Fruit fly (Drosophila melanogaster) whole organism, adult: ENCODE data around the gene CG14450.

Source experiments
- CG11617 ChIP-seq: fragments of 200-800 bp; sonication (Bioruptor generic); optimal IDR thresholded peaks from 2 replicates; lab custom pipeline; 2017; ENCODE audit warnings: mild to moderate bottlenecking, missing biosample characterization, missing genetic modification reagents, missing genetic modification characterization
- CG12768 ChIP-seq: fragments of 200-800 bp; sonication (Bioruptor generic); optimal IDR thresholded peaks from 2 replicates; lab custom pipeline; 2017; ENCODE audit warnings: missing biosample characterization, missing genetic modification characterization, mild to moderate bottlenecking, moderate library complexity, missing genetic modification reagents
- CG14711 ChIP-seq: fragments of 200-800 bp; sonication (Bioruptor generic); optimal IDR thresholded peaks from 2 replicates; lab custom pipeline; 2018; ENCODE audit warnings: missing biosample characterization, mild to moderate bottlenecking, missing genetic modification characterization, moderate library complexity
- CG1620 ChIP-seq: fragments of 200-800 bp; sonication (Bioruptor generic); optimal IDR thresholded peaks from 2 replicates; lab custom pipeline; 2016; ENCODE audit warnings: missing biosample characterization, missing genetic modification characterization
- CG33017 ChIP-seq: fragments of 200-800 bp; sonication (Bioruptor generic); optimal IDR thresholded peaks from 2 replicates; lab custom pipeline; 2018; ENCODE audit warnings: missing biosample characterization, mild to moderate bottlenecking, missing genetic modification characterization, moderate library complexity
- CG5204 ChIP-seq: fragments of 200-800 bp; sonication (Bioruptor generic); optimal IDR thresholded peaks from 2 replicates; lab custom pipeline; 2016; ENCODE audit warnings: missing biosample characterization, missing genetic modification characterization
- CG7045 ChIP-seq: fragments of 200-800 bp; sonication (Bioruptor generic); optimal IDR thresholded peaks from 2 replicates; lab custom pipeline; 2017; ENCODE audit warnings: missing biosample characterization, mild to moderate bottlenecking, missing genetic modification characterization
- CG7101 ChIP-seq: fragments of 200-800 bp; sonication (Bioruptor generic); optimal IDR thresholded peaks from 2 replicates; lab custom pipeline; 2018; ENCODE audit warnings: missing biosample characterization, mild to moderate bottlenecking, missing genetic modification characterization, moderate library complexity
- Clk ChIP-seq: fragments of 200-800 bp; sonication (Bioruptor generic); optimal IDR thresholded peaks from 2 replicates; lab custom pipeline; 2017; ENCODE audit warnings: missing biosample characterization, missing genetic modification characterization
- Crg-1 ChIP-seq: fragments of 200-800 bp; sonication (Bioruptor generic); optimal IDR thresholded peaks from 2 replicates; lab custom pipeline; 2016; ENCODE audit warnings: missing biosample characterization, missing genetic modification characterization
- Hr96 ChIP-seq: fragments of 200-800 bp; sonication (Bioruptor generic); optimal IDR thresholded peaks from 2 replicates; lab custom pipeline; 2016; ENCODE audit warnings: missing biosample characterization, missing genetic modification characterization
- Mnt ChIP-seq: fragments of 200-800 bp; sonication (Bioruptor generic); optimal IDR thresholded peaks from 2 replicates; lab custom pipeline; 2016; ENCODE audit warnings: missing biosample characterization, mild to moderate bottlenecking, missing genetic modification characterization
- bab1 ChIP-seq: fragments of 200-800 bp; sonication (Bioruptor generic); optimal IDR thresholded peaks from 3 replicates; lab custom pipeline; 2019; ENCODE audit warnings: missing biosample characterization, mild to moderate bottlenecking, missing genetic modification characterization, moderate library complexity
- cic ChIP-seq: fragments of 200-800 bp; sonication (Bioruptor generic); optimal IDR thresholded peaks from 2 replicates; lab custom pipeline; 2017; ENCODE audit warnings: missing biosample characterization, mild to moderate bottlenecking, missing genetic modification characterization, moderate library complexity
- cnc ChIP-seq, 2 experiments: fragments of >200 bp; optimal IDR thresholded peaks; 2 replicates each; lab custom pipeline; 2017
- kay ChIP-seq: fragments of 200-800 bp; sonication (Bioruptor generic); peaks from one replicate; lab custom pipeline; 2016; ENCODE audit warnings: missing biosample characterization, missing genetic modification characterization, borderline replicate concordance
- ovo ChIP-seq: fragments of 200-800 bp; sonication (Bioruptor generic); optimal IDR thresholded peaks from 2 replicates; lab custom pipeline; 2016; ENCODE audit warnings: missing biosample characterization, missing genetic modification characterization
- pad ChIP-seq: fragments of 200-800 bp; sonication (Bioruptor generic); optimal IDR thresholded peaks from 3 replicates; lab custom pipeline; 2017; ENCODE audit warnings: missing biosample characterization, missing genetic modification characterization, mild to moderate bottlenecking, moderate library complexity, missing genetic modification reagents
- tj ChIP-seq: fragments of 200-800 bp; sonication (Bioruptor generic); optimal IDR thresholded peaks from 3 replicates; lab custom pipeline; 2017; ENCODE audit warnings: missing biosample characterization, mild to moderate bottlenecking, missing genetic modification characterization, moderate library complexity
- toe ChIP-seq: fragments of 200-800 bp; sonication (Bioruptor generic); optimal IDR thresholded peaks from 2 replicates; lab custom pipeline; 2016; ENCODE audit warnings: missing biosample characterization, missing genetic modification characterization

The CG14450 gene

DNA sequence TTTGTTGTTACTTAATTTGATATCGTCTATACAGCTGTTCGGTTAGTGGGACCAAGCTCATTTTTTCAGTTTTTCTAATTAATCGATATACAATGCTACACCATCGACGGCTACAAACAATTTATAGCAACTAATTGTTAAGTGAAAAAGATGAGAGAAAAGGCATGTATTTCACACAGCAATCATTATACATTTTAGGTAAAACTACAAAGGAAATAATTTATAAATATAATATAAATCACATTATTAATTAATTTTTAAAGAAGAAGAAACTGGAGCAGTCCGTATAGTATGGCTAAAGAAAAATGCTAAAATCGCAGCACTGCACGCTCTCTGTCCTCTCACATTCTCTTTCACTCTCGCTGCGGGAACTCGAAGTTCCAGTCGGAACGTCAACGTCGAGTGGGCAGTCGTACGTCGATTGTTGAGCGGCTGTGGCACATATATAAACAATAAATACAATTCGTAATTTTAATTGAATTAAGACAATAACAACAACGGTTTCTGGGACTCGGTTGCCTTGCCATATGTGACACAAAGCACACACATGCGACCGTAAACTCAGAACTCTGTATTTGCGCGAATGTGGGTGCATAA lies at the start of gene CG14450, which contains the start of gene CG11367:
TSS of gene CG14450 (minus strand) at position 51 of the 597 bp plus-strand sequence.
TSS of gene CG11367 (plus strand) at position 373 of the 597 bp plus-strand sequence.
- no peak for TF ChIP-seq tj (GFP tag; lab: Kevin White, UChicago)
- TF ChIP-seq bab1 = peak; percentile 34
- peak; percentile 2 for TF ChIP-seq CG11617 (GFP tag; lab: Kevin White, UChicago)
- TF ChIP-seq CG7101 (tag; lab: Kevin White, UChicago) = no peak
- TF ChIP-seq cic (GFP tag; lab: Kevin White, UChicago) = peak; percentile 40
- TF ChIP-seq CG14711 (tag; lab: Kevin White, UChicago) = peak; percentile 26
- TF ChIP-seq CG5204 = peak; percentile 15
- TF ChIP-seq Mnt (GFP tag; lab: Kevin White, UChicago) = no peak
- TF ChIP-seq CG33017 (tag; lab: Kevin White, UChicago) = peak; percentile 19
- peak; percentile 16 for TF ChIP-seq ovo (GFP tag; lab: Kevin White, UChicago)
- TF ChIP-seq CG12768 (GFP tag; lab: Kevin White, UChicago) = peak; percentile 19

DNA sequence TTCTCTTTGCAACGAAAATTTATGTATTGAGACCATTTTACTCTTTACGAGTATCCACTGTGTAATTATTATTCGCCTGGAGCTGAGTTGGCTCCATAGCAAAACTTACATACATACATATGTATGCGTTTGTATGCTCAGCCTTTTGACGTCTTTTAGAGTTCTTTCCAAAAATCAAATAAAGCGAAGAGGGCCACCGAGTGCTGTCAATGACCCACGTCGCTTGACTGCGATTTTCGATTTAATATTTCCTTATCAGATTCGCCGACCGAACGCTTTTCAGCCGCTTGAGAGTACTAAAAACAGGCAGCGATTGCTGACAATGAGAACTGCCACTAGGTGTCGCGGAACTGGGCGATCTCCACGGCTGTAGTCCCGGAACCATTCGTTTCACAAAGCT lies 46.9 kb upstream of the CG14450 start:
- TF ChIP-seq tj (GFP tag; lab: Kevin White, UChicago) = peak; percentile 3
- no peak for TF ChIP-seq Clk (GFP tag; lab: Kevin White, UChicago)

DNA sequence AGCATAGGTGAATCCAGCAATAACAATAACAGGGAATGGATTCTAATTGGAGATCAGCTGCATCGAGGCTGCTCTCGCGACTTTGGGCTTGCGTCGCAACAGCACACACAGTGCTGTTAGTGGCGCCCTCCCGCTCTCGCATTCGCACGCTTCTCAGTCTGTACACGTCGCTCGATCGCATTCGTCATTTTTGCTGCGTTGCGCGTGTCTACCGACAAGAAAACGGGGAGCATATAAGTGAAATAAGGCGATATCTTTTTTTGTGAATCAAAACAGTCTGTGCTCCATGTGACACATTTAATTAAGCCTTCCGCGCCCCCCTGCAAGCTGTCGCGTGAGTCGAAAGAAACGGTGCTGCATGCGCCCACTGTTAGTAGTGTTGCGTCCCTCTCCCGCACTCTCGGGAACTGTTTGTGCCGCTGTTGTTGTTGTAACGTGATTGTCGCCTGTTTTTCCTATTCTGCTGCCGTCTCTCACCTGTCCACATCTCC lies 45.8 kb upstream of the CG14450 start:
- TF ChIP-seq cnc (optimal IDR thresholded peaks at IDR 0.05; lab: Kevin White, UChicago) = no peak
- TF ChIP-seq CG7101 (tag; lab: Kevin White, UChicago) = no peak
- TF ChIP-seq CG5204 = no peak
- no peak for TF ChIP-seq CG7045 (GFP tag; lab: Kevin White, UChicago)
- TF ChIP-seq CG33017 (tag; lab: Kevin White, UChicago) = no peak
- peak; percentile 66 for TF ChIP-seq tj (GFP tag; lab: Kevin White, UChicago)
- no peak for TF ChIP-seq kay
- TF ChIP-seq ovo (GFP tag; lab: Kevin White, UChicago) = peak; percentile 57
- TF ChIP-seq CG11617 (GFP tag; lab: Kevin White, UChicago) = no peak
- peak; percentile 25 for TF ChIP-seq bab1
- TF ChIP-seq toe (GFP tag; lab: Kevin White, UChicago) = no peak
- TF ChIP-seq Crg-1 = no peak
- peak; percentile 75 for TF ChIP-seq Mnt (GFP tag; lab: Kevin White, UChicago)
- TF ChIP-seq pad (GFP tag; lab: Kevin White, UChicago) = no peak
- no peak for TF ChIP-seq CG12768 (GFP tag; lab: Kevin White, UChicago)
- no peak for TF ChIP-seq CG1620
- no peak for TF ChIP-seq cic (GFP tag; lab: Kevin White, UChicago)
- no peak for TF ChIP-seq Clk (GFP tag; lab: Kevin White, UChicago)
- TF ChIP-seq Hr96 (GFP tag; lab: Kevin White, UChicago) = peak; percentile 37
- TF ChIP-seq CG14711 (tag; lab: Kevin White, UChicago) = peak; percentile 63

DNA sequence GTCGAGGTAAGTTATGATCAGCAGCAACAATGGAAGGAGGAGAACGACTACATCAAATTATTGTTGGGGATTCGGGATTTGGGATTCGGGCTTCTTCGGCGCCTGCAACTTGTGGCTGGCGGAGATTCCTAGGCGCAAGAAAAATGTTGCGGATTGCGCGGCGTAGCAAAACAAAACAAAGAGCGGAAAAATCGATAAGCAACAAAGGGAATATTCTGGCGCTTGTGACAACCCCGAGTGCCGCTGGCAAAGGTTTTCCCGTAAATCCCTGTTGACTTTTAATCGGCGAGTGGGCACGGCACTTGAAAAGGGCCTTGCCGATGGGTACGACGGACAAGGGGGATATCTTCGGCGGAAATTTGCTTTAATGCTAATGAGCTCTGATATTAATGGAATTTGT lies 22.4 kb upstream of the CG14450 start:
- no peak for TF ChIP-seq CG11617 (GFP tag; lab: Kevin White, UChicago)

dm6 chr3L:22749147-22749550 lies 21.6 kb upstream of the CG14450 start, which contains the start of gene SPoCk:
SPoCk (plus strand) TSS chr3L:22749444.
- no peak for TF ChIP-seq kay
- no peak for TF ChIP-seq Crg-1
- TF ChIP-seq Mnt (GFP tag; lab: Kevin White, UChicago) = no peak
- no peak for TF ChIP-seq Clk (GFP tag; lab: Kevin White, UChicago)
- no peak for TF ChIP-seq Hr96 (GFP tag; lab: Kevin White, UChicago)
- TF ChIP-seq CG14711 (tag; lab: Kevin White, UChicago) = no peak
- TF ChIP-seq CG7045 (GFP tag; lab: Kevin White, UChicago) = no peak
- TF ChIP-seq CG5204 = no peak
- no peak for TF ChIP-seq tj (GFP tag; lab: Kevin White, UChicago)
- TF ChIP-seq toe (GFP tag; lab: Kevin White, UChicago) = no peak
- no peak for TF ChIP-seq cnc (optimal IDR thresholded peaks at IDR 0.05; lab: Kevin White, UChicago)
- TF ChIP-seq CG12768 (GFP tag; lab: Kevin White, UChicago) = no peak
- TF ChIP-seq CG1620 = no peak
- TF ChIP-seq CG7101 (tag; lab: Kevin White, UChicago) = no peak
- no peak for TF ChIP-seq cic (GFP tag; lab: Kevin White, UChicago)
- TF ChIP-seq CG33017 (tag; lab: Kevin White, UChicago) = no peak
- no peak for TF ChIP-seq ovo (GFP tag; lab: Kevin White, UChicago)
- no peak for TF ChIP-seq CG11617 (GFP tag; lab: Kevin White, UChicago)
- no peak for TF ChIP-seq pad (GFP tag; lab: Kevin White, UChicago)

DNA sequence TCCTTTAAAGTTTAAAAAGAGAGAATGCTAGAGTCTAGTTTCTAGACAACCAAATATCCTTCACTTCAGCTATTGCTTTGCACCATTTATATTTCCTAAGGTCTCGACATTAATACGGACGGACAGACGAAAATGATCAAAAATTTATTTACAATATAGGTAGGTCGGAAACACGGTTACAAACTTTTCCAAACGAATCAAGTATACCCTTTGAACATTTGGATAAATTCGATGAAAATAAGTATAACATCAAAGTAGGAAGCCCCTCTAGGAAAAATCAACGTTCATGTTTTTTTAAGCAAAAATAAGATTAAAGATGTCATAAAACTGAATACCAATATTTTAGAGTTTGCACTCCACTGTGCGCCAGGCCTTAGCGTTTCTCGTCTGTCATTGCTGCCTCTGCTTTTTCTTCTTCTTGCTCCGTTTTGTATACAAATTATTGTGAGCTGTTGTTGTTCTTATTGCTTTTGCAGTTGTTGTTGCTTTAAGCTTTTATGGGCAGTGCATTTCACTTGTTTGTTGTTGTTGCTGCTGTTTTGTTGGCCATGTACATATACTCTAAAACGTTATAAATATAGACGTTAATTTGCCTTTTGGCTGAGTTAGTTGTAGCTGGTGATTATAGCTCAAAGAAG lies 15.5 kb upstream of the CG14450 start:
- TF ChIP-seq tj (GFP tag; lab: Kevin White, UChicago) = peak; percentile 91
- TF ChIP-seq CG7101 (tag; lab: Kevin White, UChicago) = no peak
